Fruit fly (Drosophila melanogaster) whole organism, pupa: ENCODE measurements around the gene mtsh.

Experiments
- CG10348 ChIP-seq: fragments of 200-800 bp; sonication (Bioruptor generic); IDR thresholded peaks from 2 replicates; pipeline ENCODE4 v1.3.6; 2022; ENCODE audit warnings: missing biosample characterization, missing genetic modification characterization
- CG12605 ChIP-seq: fragments of 200-800 bp; sonication (Bioruptor generic); IDR thresholded peaks from 2 replicates; pipeline ENCODE4 v1.3.6; 2022; ENCODE audit warnings: missing biosample characterization, missing genetic modification characterization
- CG13204 ChIP-seq: fragments of 200-800 bp; sonication (Bioruptor generic); optimal IDR thresholded peaks from 2 replicates; lab custom pipeline; 2018; ENCODE audit warnings: missing biosample characterization, mild to moderate bottlenecking, missing genetic modification characterization, moderate library complexity
- CG14655 ChIP-seq: fragments of 200-800 bp; sonication (Bioruptor generic); optimal IDR thresholded peaks from 3 replicates; lab custom pipeline; 2017; ENCODE audit warnings: mild to moderate bottlenecking, missing biosample characterization, missing genetic modification reagents, missing genetic modification characterization
- CG15710 ChIP-seq: fragments of 200-800 bp; sonication (Bioruptor generic); optimal IDR thresholded peaks from 2 replicates; lab custom pipeline; 2018; ENCODE audit warnings: missing biosample characterization, mild to moderate bottlenecking, missing genetic modification characterization, moderate library complexity
- CG17806 ChIP-seq: fragments of 200-800 bp; sonication (Bioruptor generic); optimal IDR thresholded peaks from 2 replicates; lab custom pipeline; 2018; ENCODE audit warnings: missing biosample characterization, mild to moderate bottlenecking, missing genetic modification characterization, moderate library complexity
- CG32121 ChIP-seq: fragments of 200-800 bp; sonication (Bioruptor generic); IDR thresholded peaks from 2 replicates; pipeline ENCODE4 v1.3.6; 2022; ENCODE audit warnings: missing biosample characterization, missing genetic modification characterization
- CG34367 ChIP-seq: fragments of 200-800 bp; sonication (Bioruptor generic); optimal IDR thresholded peaks from 2 replicates; lab custom pipeline; 2018; ENCODE audit warnings: missing biosample characterization, mild to moderate bottlenecking, missing genetic modification characterization
- CG4496 ChIP-seq: fragments of 200-800 bp; sonication (Bioruptor generic); IDR thresholded peaks from 3 replicates; pipeline ENCODE4 v1.3.6; 2022; ENCODE audit warnings: missing biosample characterization, missing genetic modification characterization
- CG8159 ChIP-seq: fragments of 200-800 bp; sonication (Bioruptor generic); optimal IDR thresholded peaks from 3 replicates; lab custom pipeline; 2018; ENCODE audit warnings: missing biosample characterization, mild to moderate bottlenecking, missing genetic modification characterization, moderate library complexity
- CG8301 ChIP-seq: fragments of 200-800 bp; sonication (Bioruptor generic); optimal IDR thresholded peaks from 2 replicates; lab custom pipeline; 2018; ENCODE audit warnings: missing biosample characterization, mild to moderate bottlenecking, missing genetic modification characterization
- CG9948 ChIP-seq: fragments of 200-800 bp; sonication (Bioruptor generic); optimal IDR thresholded peaks from 2 replicates; lab custom pipeline; 2018; ENCODE audit warnings: missing biosample characterization, mild to moderate bottlenecking, missing genetic modification characterization, moderate library complexity
- D1 ChIP-seq: fragments of 200-800 bp; sonication (Bioruptor generic); optimal IDR thresholded peaks from 2 replicates; lab custom pipeline; 2018; ENCODE audit warnings: missing biosample characterization, mild to moderate bottlenecking, missing genetic modification characterization, moderate library complexity
- EcR ChIP-seq: fragments of 200-800 bp; sonication (Bioruptor generic); optimal IDR thresholded peaks from 3 replicates; lab custom pipeline; 2019; ENCODE audit warnings: missing biosample characterization, missing genetic modification characterization, mild to moderate bottlenecking, moderate library complexity, missing genetic modification reagents
- Ets98B ChIP-seq: fragments of 200-800 bp; sonication (Bioruptor generic); IDR thresholded peaks from 2 replicates; pipeline ENCODE4 v1.3.6; 2022; ENCODE audit warnings: missing biosample characterization, missing genetic modification characterization
- Pif1A ChIP-seq: fragments of 200-800 bp; sonication (Bioruptor generic); optimal IDR thresholded peaks from 3 replicates; lab custom pipeline; 2016; ENCODE audit warnings: missing biosample characterization, missing genetic modification characterization
- Pif1B ChIP-seq: fragments of 200-800 bp; sonication (Bioruptor generic); optimal IDR thresholded peaks from 3 replicates; lab custom pipeline; 2016; ENCODE audit warnings: missing biosample characterization, missing genetic modification characterization
- Snoo ChIP-seq: fragments of 200-800 bp; sonication (Bioruptor generic); optimal IDR thresholded peaks from 3 replicates; lab custom pipeline; 2017; ENCODE audit warnings: missing biosample characterization, mild to moderate bottlenecking, missing genetic modification characterization, inconsistent platforms
- fd96Ca ChIP-seq: fragments of 200-800 bp; sonication (Bioruptor generic); IDR thresholded peaks from 3 replicates; pipeline ENCODE4 v1.3.6; 2022; ENCODE audit warnings: missing biosample characterization, missing genetic modification characterization
- gl ChIP-seq: fragments of 200-800 bp; sonication (Bioruptor generic); optimal IDR thresholded peaks from 2 replicates; lab custom pipeline; 2018; ENCODE audit warnings: missing biosample characterization, mild to moderate bottlenecking, missing genetic modification characterization
- rn ChIP-seq: fragments of 200-800 bp; sonication (Bioruptor generic); IDR thresholded peaks from 2 replicates; pipeline ENCODE4 v1.3.6; 2022; ENCODE audit warnings: missing biosample characterization, missing genetic modification characterization

The mtsh gene

dm6 chr2L:8277561-8278201 is 42.0 kb downstream of the mtsh start:
- TF ChIP-seq CG32121 (GFP tag; lab: Robert Waterston, UW) (peak; percentile 100), gl (tag; lab: Kevin White, UChicago) (peak; percentile 93), rn (GFP tag; lab: Robert Waterston, UW) (peak; percentile 99), CG34367 (tag; lab: Kevin White, UChicago) (peak; percentile 97), CG13204 (peak; percentile 92), CG10348 (GFP tag; lab: Robert Waterston, UW) (peak; percentile 93), CG9948 (tag; lab: Kevin White, UChicago) (peak; percentile 98), CG14655 (GFP tag; lab: Kevin White, UChicago) (peak; percentile 99), CG4496 (peak; percentile 99), Pif1A (GFP tag; lab: Kevin White, UChicago) (peak; percentile 99), D1 (tag; lab: Kevin White, UChicago) (peak; percentile 98), fd96Ca (peak; percentile 98), Snoo (peak; percentile 99), Ets98B (GFP tag; lab: Robert Waterston, UW) (peak; percentile 99), CG8301 (tag; lab: Kevin White, UChicago) (peak; percentile 98), CG15710 (peak; percentile 98), CG17806 (peak; percentile 99), CG8159 (tag; lab: Kevin White, UChicago) (peak; percentile 98), Pif1B (GFP tag; lab: Kevin White, UChicago) (peak; percentile 100), EcR (GFP tag; lab: Kevin White, UChicago) (peak; percentile 81), CG12605 (GFP tag; lab: Robert Waterston, UW) (peak; percentile 100)
- TF ChIP-seq, all 21 proteins: peak for 21

dm6 chr2L:8276880-8277279 is 42.8 kb downstream of the mtsh start:
- no peak for TF ChIP-seq CG8159 (tag; lab: Kevin White, UChicago)
- no peak for TF ChIP-seq CG14655 (GFP tag; lab: Kevin White, UChicago)
- no peak for TF ChIP-seq CG10348 (GFP tag; lab: Robert Waterston, UW)
- no peak for TF ChIP-seq CG17806
- TF ChIP-seq rn (GFP tag; lab: Robert Waterston, UW), result no peak
- no peak for TF ChIP-seq CG32121 (GFP tag; lab: Robert Waterston, UW)
- TF ChIP-seq Snoo, result no peak
- no peak for TF ChIP-seq Pif1B (GFP tag; lab: Kevin White, UChicago)
- no peak for TF ChIP-seq CG8301 (tag; lab: Kevin White, UChicago)
- no peak for TF ChIP-seq CG34367 (tag; lab: Kevin White, UChicago)
- TF ChIP-seq EcR (GFP tag; lab: Kevin White, UChicago), result no peak
- no peak for TF ChIP-seq D1 (tag; lab: Kevin White, UChicago)
- TF ChIP-seq Ets98B (GFP tag; lab: Robert Waterston, UW), result no peak
- no peak for TF ChIP-seq gl (tag; lab: Kevin White, UChicago)
- no peak for TF ChIP-seq CG4496
- no peak for TF ChIP-seq CG12605 (GFP tag; lab: Robert Waterston, UW)
- no peak for TF ChIP-seq CG15710
- TF ChIP-seq Pif1A (GFP tag; lab: Kevin White, UChicago), result no peak
- no peak for TF ChIP-seq CG13204
- TF ChIP-seq fd96Ca, result no peak
- TF ChIP-seq, all 21 proteins: peak for 0

dm6 chr2L:8276287-8276686 is 43.4 kb downstream of the mtsh start:
- no peak for TF ChIP-seq fd96Ca
- TF ChIP-seq Pif1B (GFP tag; lab: Kevin White, UChicago), result no peak
- TF ChIP-seq CG4496, result no peak
- no peak for TF ChIP-seq CG8301 (tag; lab: Kevin White, UChicago)
- TF ChIP-seq CG8159 (tag; lab: Kevin White, UChicago), result no peak

- TF ChIP-seq CG32121 (GFP tag; lab: Robert Waterston, UW) (peak; percentile 74), CG8301 (tag; lab: Kevin White, UChicago) (peak; percentile 75), CG12605 (GFP tag; lab: Robert Waterston, UW) (peak; percentile 82), CG15710 (peak; percentile 74), CG10348 (GFP tag; lab: Robert Waterston, UW) (no peak), CG9948 (tag; lab: Kevin White, UChicago) (peak; percentile 72), Pif1A (GFP tag; lab: Kevin White, UChicago) (peak; percentile 49), fd96Ca (no peak), Snoo (peak; percentile 30), Pif1B (GFP tag; lab: Kevin White, UChicago) (peak; percentile 35), CG17806 (peak; percentile 77), D1 (tag; lab: Kevin White, UChicago) (peak; percentile 22), rn (GFP tag; lab: Robert Waterston, UW) (peak; percentile 42; the same call in 1 of the 2 replicates), CG13204 (no peak), CG14655 (GFP tag; lab: Kevin White, UChicago) (peak; percentile 80), CG8159 (tag; lab: Kevin White, UChicago) (peak; percentile 79), EcR (GFP tag; lab: Kevin White, UChicago) (no peak), CG34367 (tag; lab: Kevin White, UChicago) (peak; percentile 64), gl (tag; lab: Kevin White, UChicago) (no peak), CG4496 (peak; percentile 79), Ets98B (GFP tag; lab: Robert Waterston, UW) (peak; percentile 51)
- TF ChIP-seq, all 21 proteins: peak for 16
Measured at dm6 chr2L:8274958-8275584, 44.6 kb downstream of the mtsh start.

dm6 chr2L:8274127-8274526 is 45.6 kb downstream of the mtsh start:
- TF ChIP-seq CG13204 (no peak), Snoo (no peak), CG14655 (GFP tag; lab: Kevin White, UChicago) (no peak), gl (tag; lab: Kevin White, UChicago) (no peak), CG17806 (no peak), CG9948 (tag; lab: Kevin White, UChicago) (no peak), CG8159 (tag; lab: Kevin White, UChicago) (no peak), D1 (tag; lab: Kevin White, UChicago) (no peak), CG8301 (tag; lab: Kevin White, UChicago) (no peak), rn (GFP tag; lab: Robert Waterston, UW) (no peak), Pif1B (GFP tag; lab: Kevin White, UChicago) (no peak), CG34367 (tag; lab: Kevin White, UChicago) (no peak), EcR (GFP tag; lab: Kevin White, UChicago) (no peak), Pif1A (GFP tag; lab: Kevin White, UChicago) (no peak), CG10348 (GFP tag; lab: Robert Waterston, UW) (no peak), CG32121 (GFP tag; lab: Robert Waterston, UW) (no peak), CG15710 (no peak), fd96Ca (no peak)
